Worm (Caenorhabditis elegans): ENCODE results near the gene sre-49.

ce11 chrII:12353816-12354215 lies 35.2 kb downstream of the sre-49 start:
- TF ChIP-seq zfh-2 (GFP tag; conservative IDR thresholded peaks at IDR 0.05) (no peak), pha-4 (tag; optimal IDR thresholded peaks at IDR 0.05) (no peak), ama-1 (optimal IDR thresholded peaks at IDR 0.05) (no peak), ama-1 (GFP tag; optimal IDR thresholded peaks at IDR 0.05) (no peak), efl-1 (GFP tag; optimal IDR thresholded peaks at IDR 0.05) (no peak), C06A6.2 (GFP tag; conservative IDR thresholded peaks at IDR 0.05) (no peak), K12H6.12 (tag; optimal IDR thresholded peaks at IDR 0.05) (no peak), F55B11.4 (tag; optimal IDR thresholded peaks at IDR 0.05; ENCODE audit: borderline replicate concordance, insufficient read depth) (no peak), mcd-1 (GFP tag; IDR thresholded peaks at IDR 0.05) (no peak), attf-5 (GFP tag; optimal IDR thresholded peaks at IDR 0.05) (peak; percentile 7)

Data from whole organism, young adult.